Fruit fly (Drosophila melanogaster): Measurements from ENCODE around the gene Spec2.
A peak's percentile ranks its signal among the peaks of the same experiment; 100 is the strongest.

Spec2 gene

dm6 chr3R:5632182-5632581, 8.3 kb upstream of the Spec2 start, which contains the start of gene CG31549:
CG31549 (plus strand) TSS chr3R:5632192.
- no peak for TF ChIP-seq usp (GFP tag; optimal IDR thresholded peaks at IDR 0.05)

DNA sequence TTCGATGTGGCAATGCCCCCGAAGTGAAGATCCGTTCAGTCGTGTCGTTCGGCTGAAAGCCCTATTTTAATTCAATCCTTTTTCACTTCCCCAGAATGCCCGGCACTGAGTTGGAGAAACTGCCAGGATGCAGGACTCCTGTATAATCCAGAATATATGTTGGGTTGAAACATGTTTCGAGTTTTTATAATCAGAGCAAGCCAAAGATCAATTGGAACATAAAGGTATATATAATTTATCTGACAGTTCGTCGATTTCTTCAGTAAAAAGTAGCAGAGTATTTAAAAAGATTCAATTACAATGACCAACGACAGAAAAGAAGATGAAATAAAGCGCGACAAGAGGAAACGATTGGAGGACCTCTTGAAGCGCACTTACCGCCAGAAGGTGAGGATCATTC, 3.6 kb upstream of the Spec2 start, which contains the start of gene CG31551:
CG31551 (plus strand) TSS at position 301 of the 400 bp plus-strand sequence.
- TF ChIP-seq psq (optimal IDR thresholded peaks at IDR 0.05) (no peak), CG8478 (optimal IDR thresholded peaks at IDR 0.05) (no peak)

DNA sequence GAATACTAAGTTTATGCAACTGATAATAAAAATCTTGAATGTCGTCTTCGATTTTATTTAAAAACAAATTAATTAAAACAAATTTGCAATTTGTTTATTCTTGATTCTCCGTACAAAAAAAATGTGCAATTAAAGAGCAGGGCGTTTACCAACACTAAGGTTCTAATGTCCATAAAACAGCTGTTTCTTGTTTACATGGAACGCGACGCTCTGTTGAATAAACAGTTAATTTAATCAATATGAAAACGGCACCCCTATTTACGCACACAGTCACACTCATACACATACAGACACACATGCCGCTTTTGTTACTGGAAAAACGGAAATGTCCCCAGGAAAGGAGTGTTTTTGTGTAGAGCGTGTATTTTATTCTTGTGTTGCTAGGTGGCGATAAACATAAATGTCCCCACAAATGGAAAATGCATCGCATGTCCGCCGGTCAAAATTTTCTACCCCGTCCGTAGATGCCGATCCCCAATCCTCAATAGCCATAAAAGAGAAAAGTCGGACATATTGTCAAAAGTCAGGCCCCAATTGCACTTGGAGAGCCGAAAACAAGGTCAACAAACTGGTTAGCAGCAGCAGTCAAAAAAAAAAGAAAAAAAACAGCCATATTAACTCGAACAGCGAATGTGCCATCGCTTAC, 817 bp downstream of the Spec2 start:
- no peak for TF ChIP-seq pan (optimal IDR thresholded peaks at IDR 0.05)
- no peak for TF ChIP-seq EcR (GFP tag; optimal IDR thresholded peaks at IDR 0.05)
- no peak for TF ChIP-seq usp (GFP tag; optimal IDR thresholded peaks at IDR 0.05)
- TF ChIP-seq psq (optimal IDR thresholded peaks at IDR 0.05): no peak
- no peak for TF ChIP-seq CG8478 (optimal IDR thresholded peaks at IDR 0.05)

- TF ChIP-seq usp (GFP tag; optimal IDR thresholded peaks at IDR 0.05) (no peak), pan (optimal IDR thresholded peaks at IDR 0.05) (no peak), CG8478 (optimal IDR thresholded peaks at IDR 0.05) (no peak)
These were observed 1.5 kb downstream of the Spec2 start for dm6 chr3R:5622406-5622752.

- TF ChIP-seq psq (optimal IDR thresholded peaks at IDR 0.05) (no peak), usp (GFP tag; optimal IDR thresholded peaks at IDR 0.05) (no peak)
These were observed 2.1 kb downstream of the Spec2 start for dm6 chr3R:5621714-5622405.

DNA sequence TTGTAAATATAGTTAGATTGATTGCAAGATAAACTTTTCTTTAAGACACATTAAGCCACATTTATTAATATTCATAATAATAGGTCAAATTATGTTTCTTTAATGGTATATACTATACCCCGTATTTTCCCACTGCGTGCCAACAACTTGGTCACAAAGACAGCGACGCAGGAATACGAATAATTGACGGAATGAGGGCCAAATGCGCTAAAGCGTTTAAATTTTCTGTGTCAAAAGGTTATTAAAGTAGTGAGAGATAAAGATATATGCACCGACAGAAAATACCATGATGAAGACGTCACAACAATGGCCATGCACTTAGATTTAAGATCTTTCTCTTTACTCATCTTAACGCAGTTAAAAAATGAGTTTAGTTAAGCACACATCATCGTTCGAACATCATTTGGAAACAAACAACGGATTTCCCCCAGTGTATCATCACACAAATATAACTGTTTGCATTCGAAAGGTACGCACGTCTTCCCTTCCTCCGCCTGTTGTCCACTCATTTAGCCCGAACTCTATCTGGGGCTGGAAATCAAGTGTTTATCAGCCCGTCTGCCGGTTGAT, 3.5 kb downstream of the Spec2 start:
- TF ChIP-seq Dll (optimal IDR thresholded peaks at IDR 0.05) (no peak), usp (GFP tag; optimal IDR thresholded peaks at IDR 0.05) (no peak), EcR (GFP tag; optimal IDR thresholded peaks at IDR 0.05) (no peak), pan (optimal IDR thresholded peaks at IDR 0.05) (no peak), psq (optimal IDR thresholded peaks at IDR 0.05) (no peak), CG8478 (optimal IDR thresholded peaks at IDR 0.05) (no peak)

DNA sequence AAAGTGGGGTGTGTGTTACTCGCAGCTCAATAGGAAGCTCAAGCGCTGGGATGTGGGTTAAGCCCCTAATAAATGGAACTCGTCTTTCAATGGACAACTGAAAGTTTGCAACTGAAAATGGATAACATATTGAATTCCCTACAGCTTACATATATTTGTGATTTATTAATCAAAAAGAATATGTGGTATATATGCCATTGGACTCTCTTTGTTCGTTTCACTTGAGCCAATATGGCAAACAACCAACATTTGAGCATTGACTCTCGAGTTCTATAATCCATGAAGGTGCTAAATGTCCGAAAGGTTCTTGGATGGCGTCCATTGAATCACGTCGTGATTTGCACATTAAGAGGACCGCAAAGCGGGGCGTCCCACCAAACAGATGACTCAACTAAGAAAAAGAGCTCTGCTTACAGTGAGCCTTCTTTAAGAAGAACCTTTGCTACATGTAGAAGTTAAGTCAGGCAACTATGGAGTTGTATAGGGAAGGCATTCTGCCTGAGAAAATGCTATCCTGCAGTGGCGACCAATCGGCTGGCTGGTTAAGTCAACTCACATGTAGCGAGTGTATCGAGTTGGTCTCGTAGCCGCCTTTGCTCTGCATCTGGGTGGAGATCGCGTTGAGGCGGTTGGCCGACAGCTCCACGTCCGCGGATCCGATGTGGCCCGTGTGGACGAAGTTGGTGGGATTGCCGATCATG, 5.9 kb downstream of the Spec2 start:
- TF ChIP-seq usp (GFP tag; optimal IDR thresholded peaks at IDR 0.05) (no peak), CG8478 (optimal IDR thresholded peaks at IDR 0.05) (no peak), psq (optimal IDR thresholded peaks at IDR 0.05) (no peak), pan (optimal IDR thresholded peaks at IDR 0.05) (no peak), Dll (optimal IDR thresholded peaks at IDR 0.05) (no peak), EcR (GFP tag; optimal IDR thresholded peaks at IDR 0.05) (no peak)

DNA sequence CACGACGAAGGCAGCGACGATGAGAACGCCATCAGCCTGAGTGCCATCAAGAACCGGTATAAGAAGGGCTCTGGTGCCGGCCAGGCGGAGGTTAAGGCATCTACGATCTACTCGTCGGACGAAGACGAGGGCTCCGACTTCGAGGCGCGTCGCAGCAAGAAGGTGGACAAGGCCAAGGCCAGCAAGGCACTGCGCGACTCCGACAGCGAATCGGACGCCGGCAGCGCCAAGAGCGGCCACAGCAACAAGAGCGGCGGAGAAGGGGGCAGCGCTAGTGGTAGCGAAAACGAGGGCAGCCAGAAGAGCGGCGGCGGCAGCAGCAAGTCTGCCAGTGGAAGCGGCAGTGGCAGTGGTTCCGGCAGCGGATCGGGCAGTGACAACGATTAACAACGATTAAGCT, 8.4 kb downstream of the Spec2 start:
- TF ChIP-seq EcR (GFP tag; optimal IDR thresholded peaks at IDR 0.05) (no peak), psq (optimal IDR thresholded peaks at IDR 0.05) (no peak), CG8478 (optimal IDR thresholded peaks at IDR 0.05) (no peak), pan (optimal IDR thresholded peaks at IDR 0.05) (no peak), usp (GFP tag; optimal IDR thresholded peaks at IDR 0.05) (no peak)

DNA sequence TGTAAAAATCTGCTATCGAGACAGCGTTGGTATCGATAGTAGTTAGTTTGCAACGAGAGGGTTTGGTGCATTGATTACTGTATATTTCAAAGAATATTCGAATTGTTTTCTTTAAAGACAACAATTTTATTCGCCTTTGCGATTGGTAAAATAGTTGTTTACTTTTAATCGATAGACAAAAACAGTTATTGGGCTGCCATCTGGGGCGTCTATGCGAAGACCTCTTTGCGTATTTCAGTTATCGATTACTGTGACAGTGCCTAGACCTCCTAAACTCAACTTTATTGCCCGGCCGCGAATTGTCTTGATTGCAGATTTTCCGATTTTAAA, 10.8 kb downstream of the Spec2 start, which contains the start of gene Atu:
Atu (plus strand) TSS at position 245 of the 330 bp plus-strand sequence.
- TF ChIP-seq psq (optimal IDR thresholded peaks at IDR 0.05) (no peak), CG8478 (optimal IDR thresholded peaks at IDR 0.05) (no peak), usp (GFP tag; optimal IDR thresholded peaks at IDR 0.05) (no peak), pan (optimal IDR thresholded peaks at IDR 0.05) (no peak), Dll (optimal IDR thresholded peaks at IDR 0.05) (no peak), EcR (GFP tag; optimal IDR thresholded peaks at IDR 0.05) (no peak)

dm6 chr3R:5612372-5613113, 11.4 kb downstream of the Spec2 start, which contains the start of gene Rga:
Rga (minus strand) TSS chr3R:5613112.
- TF ChIP-seq Dll (optimal IDR thresholded peaks at IDR 0.05): peak; percentile 11
- no peak for TF ChIP-seq pan (optimal IDR thresholded peaks at IDR 0.05)

DNA sequence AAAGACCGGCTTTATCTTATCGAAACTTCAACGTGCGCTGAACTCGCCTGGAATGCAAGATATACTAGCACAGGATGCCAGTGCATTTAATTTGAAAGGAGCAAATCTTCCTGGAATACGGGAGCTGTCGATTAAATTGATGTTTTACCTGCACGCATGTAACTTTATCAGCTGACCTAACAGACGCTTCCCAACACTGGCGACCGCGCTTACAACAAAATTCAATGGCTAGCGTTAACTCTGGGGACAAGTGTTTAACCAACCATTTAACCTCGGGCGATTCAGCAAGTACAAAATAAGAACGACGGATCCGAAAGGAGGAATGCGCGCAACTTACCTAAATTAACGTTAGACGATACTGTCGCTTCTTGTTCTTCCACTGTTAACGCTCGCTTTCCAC, 12.2 kb downstream of the Spec2 start:
- TF ChIP-seq CG8478 (optimal IDR thresholded peaks at IDR 0.05) (no peak), EcR (GFP tag; optimal IDR thresholded peaks at IDR 0.05) (no peak), pan (optimal IDR thresholded peaks at IDR 0.05) (no peak), psq (optimal IDR thresholded peaks at IDR 0.05) (no peak)

dm6 chr3R:5611167-5611566, 12.8 kb downstream of the Spec2 start:
- TF ChIP-seq psq (optimal IDR thresholded peaks at IDR 0.05): no peak
- TF ChIP-seq CG8478 (optimal IDR thresholded peaks at IDR 0.05): no peak
- no peak for TF ChIP-seq EcR (GFP tag; optimal IDR thresholded peaks at IDR 0.05)
- TF ChIP-seq pan (optimal IDR thresholded peaks at IDR 0.05): no peak
- TF ChIP-seq usp (GFP tag; optimal IDR thresholded peaks at IDR 0.05): no peak
- no peak for TF ChIP-seq Dll (optimal IDR thresholded peaks at IDR 0.05)
